Fruit fly (Drosophila melanogaster) whole organism, embryonic: ENCODE results near the gene CG17660.

Source experiments
- CG12155 ChIP-seq: fragments of 200-800 bp; sonication (Bioruptor generic); optimal IDR thresholded peaks from 3 replicates; lab custom pipeline; 2016; ENCODE audit warnings: missing biosample characterization, missing genetic modification characterization
- CG12299 ChIP-seq: fragments of 200-800 bp; sonication (Bioruptor generic); optimal IDR thresholded peaks from 2 replicates; lab custom pipeline; 2018; ENCODE audit warnings: missing biosample characterization, mild to moderate bottlenecking, missing genetic modification characterization
- CG12744 ChIP-seq: fragments of 200-800 bp; sonication (Bioruptor generic); optimal IDR thresholded peaks from 2 replicates; lab custom pipeline; 2016; ENCODE audit warnings: missing biosample characterization, missing genetic modification characterization
- CG15479 ChIP-seq: fragments of 200-800 bp; sonication (Bioruptor generic); optimal IDR thresholded peaks from 3 replicates; lab custom pipeline; 2019; ENCODE audit warnings: missing biosample characterization, mild to moderate bottlenecking, missing genetic modification characterization, moderate library complexity
- CG16863 ChIP-seq: fragments of 200-800 bp; sonication (Bioruptor generic); optimal IDR thresholded peaks from 3 replicates; lab custom pipeline; 2016; ENCODE audit warnings: missing biosample characterization, missing genetic modification characterization
- CG17328 ChIP-seq: fragments of 200-800 bp; sonication (Bioruptor generic); IDR thresholded peaks from 2 replicates; pipeline ENCODE4 v1.3.6; 2022; ENCODE audit warnings: missing biosample characterization, missing genetic modification characterization
- CG17568 ChIP-seq: fragments of 200-800 bp; sonication (Bioruptor generic); optimal IDR thresholded peaks from 2 replicates; lab custom pipeline; 2018; ENCODE audit warnings: missing biosample characterization, mild to moderate bottlenecking, missing genetic modification characterization, moderate library complexity
- CG2116 ChIP-seq: fragments of 200-800 bp; sonication (Bioruptor generic); optimal IDR thresholded peaks from 3 replicates; lab custom pipeline; 2018; ENCODE audit warnings: missing biosample characterization, mild to moderate bottlenecking, missing genetic modification characterization
- CG2129 ChIP-seq: fragments of 200-800 bp; sonication (Bioruptor generic); IDR thresholded peaks from 2 replicates; pipeline ENCODE4 v1.3.6; 2022; ENCODE audit warnings: missing biosample characterization, missing genetic modification characterization; ENCODE audit not compliant: partially characterized antibody
- CG2712 ChIP-seq: fragments of 200-800 bp; optimal IDR thresholded peaks from 3 replicates; lab custom pipeline; 2019; ENCODE audit warnings: missing biosample characterization, mild to moderate bottlenecking, missing genetic modification characterization, moderate library complexity
- CG3281 ChIP-seq: fragments of 200-800 bp; sonication (Bioruptor generic); optimal IDR thresholded peaks from 3 replicates; lab custom pipeline; 2017; ENCODE audit warnings: missing biosample characterization, mild to moderate bottlenecking, missing genetic modification characterization
- CG4360 ChIP-seq: fragments of 200-800 bp; sonication (Bioruptor generic); IDR thresholded peaks from 2 replicates; pipeline ENCODE4 v1.3.6; 2022; ENCODE audit warnings: missing biosample characterization, missing genetic modification characterization
- CG7745 ChIP-seq: fragments of 200-800 bp; sonication (Bioruptor generic); optimal IDR thresholded peaks from 2 replicates; lab custom pipeline; 2018; ENCODE audit warnings: missing biosample characterization, mild to moderate bottlenecking, missing genetic modification characterization, moderate library complexity
- CG8290 ChIP-seq, 3 experiments: fragments of 200-800 bp; sonication (Bioruptor generic); optimal IDR thresholded peaks; 2 replicates each; lab custom pipeline; 2016 to 2019; ENCODE audit warnings: missing biosample characterization in 3 of 3, missing genetic modification characterization in 3 of 3, mild to moderate bottlenecking in 2 of 3, moderate library complexity in 1 of 3
- CG8359 ChIP-seq: fragments of 200-800 bp; sonication (Bioruptor generic); optimal IDR thresholded peaks from 2 replicates; lab custom pipeline; 2017; ENCODE audit warnings: missing biosample characterization, mild to moderate bottlenecking, missing genetic modification characterization, borderline replicate concordance
- CG8924 ChIP-seq: fragments of 200-800 bp; optimal IDR thresholded peaks from 3 replicates; lab custom pipeline; 2019; ENCODE audit warnings: missing biosample characterization, mild to moderate bottlenecking, missing genetic modification characterization, moderate library complexity
- CG9437 ChIP-seq: fragments of 200-800 bp; sonication (Bioruptor generic); optimal IDR thresholded peaks from 2 replicates; lab custom pipeline; 2018; ENCODE audit warnings: missing biosample characterization, mild to moderate bottlenecking, missing genetic modification characterization
- Dfd ChIP-seq, 2 experiments: fragments of >200 bp; optimal IDR thresholded peaks; 2 replicates each; lab custom pipeline; 2017; ENCODE audit warnings: missing biosample characterization in 2 of 2, missing genetic modification characterization in 2 of 2
- Dip3 ChIP-seq: fragments of 200-800 bp; sonication (Bioruptor generic); optimal IDR thresholded peaks from 3 replicates; lab custom pipeline; 2016; ENCODE audit warnings: missing biosample characterization, missing genetic modification characterization
- GATAe ChIP-seq: fragments of 200-800 bp; sonication (Bioruptor generic); conservative IDR thresholded peaks from 2 replicates; pipeline ENCODE4 v1.3.6; 2022; ENCODE audit warnings: missing biosample characterization, missing genetic modification characterization
- Hand ChIP-seq: fragments of 200-800 bp; sonication (Bioruptor generic); optimal IDR thresholded peaks from 2 replicates; lab custom pipeline; 2017; ENCODE audit warnings: mild to moderate bottlenecking, missing biosample characterization, missing genetic modification reagents, missing genetic modification characterization
- Hr39 ChIP-seq: fragments of >200 bp; optimal IDR thresholded peaks from 2 replicates; lab custom pipeline; 2017
- Kr ChIP-seq: fragments of 200-800 bp; sonication (Bioruptor generic); optimal IDR thresholded peaks from 2 replicates; lab custom pipeline; 2017; ENCODE audit warnings: missing biosample characterization, mild to moderate bottlenecking, missing genetic modification characterization
- Sox100B ChIP-seq: fragments of 200-800 bp; sonication (Bioruptor generic); optimal IDR thresholded peaks from 3 replicates; lab custom pipeline; 2018; ENCODE audit warnings: missing biosample characterization, mild to moderate bottlenecking, missing genetic modification characterization
- TFAM ChIP-seq: fragments of 200-800 bp; sonication (Bioruptor generic); optimal IDR thresholded peaks from 2 replicates; lab custom pipeline; 2017; ENCODE audit warnings: missing biosample characterization, missing genetic modification characterization, inconsistent platforms
- amos ChIP-seq: fragments of 200-800 bp; sonication (Bioruptor generic); IDR thresholded peaks from 2 replicates; pipeline ENCODE4 v1.3.6; 2022; ENCODE audit warnings: missing biosample characterization, missing genetic modification characterization; ENCODE audit not compliant: partially characterized antibody
- cg ChIP-seq: fragments of 200-800 bp; sonication (Bioruptor generic); optimal IDR thresholded peaks from 3 replicates; lab custom pipeline; 2019; ENCODE audit warnings: missing biosample characterization, mild to moderate bottlenecking, missing genetic modification characterization, moderate library complexity
- chif ChIP-seq, 2 experiments: fragments of 200-800 bp; sonication (Bioruptor generic); optimal IDR thresholded peaks; 3 replicates each; lab custom pipeline; 2016; ENCODE audit warnings: missing biosample characterization in 2 of 2, missing genetic modification characterization in 2 of 2
- chinmo ChIP-seq: fragments of 200-800 bp; sonication (Bioruptor generic); IDR thresholded peaks from 4 replicates; pipeline ENCODE4 v1.3.6; 2022; ENCODE audit warnings: missing biosample characterization, missing genetic modification characterization; ENCODE audit not compliant: partially characterized antibody
- ci ChIP-seq: fragments of 200-800 bp; sonication (Bioruptor generic); IDR thresholded peaks from 3 replicates; pipeline ENCODE4 v1.3.6; 2022; ENCODE audit warnings: missing biosample characterization, missing genetic modification characterization
- crol ChIP-seq: fragments of 200-800 bp; sonication (Bioruptor generic); IDR thresholded peaks from 2 replicates; pipeline ENCODE4 v1.3.6; 2022; ENCODE audit warnings: missing biosample characterization, missing genetic modification characterization
- dmrt99B ChIP-seq: fragments of 200-800 bp; sonication (Bioruptor generic); optimal IDR thresholded peaks from 2 replicates; lab custom pipeline; 2018; ENCODE audit warnings: missing biosample characterization, mild to moderate bottlenecking, missing genetic modification characterization, moderate library complexity
- exex ChIP-seq: fragments of 200-800 bp; sonication (Bioruptor generic); optimal IDR thresholded peaks from 4 replicates; lab custom pipeline; 2018; ENCODE audit warnings: missing biosample characterization, mild to moderate bottlenecking, missing genetic modification characterization, moderate library complexity
- eyg ChIP-seq: fragments of 200-800 bp; sonication (Bioruptor generic); optimal IDR thresholded peaks from 3 replicates; lab custom pipeline; 2016; ENCODE audit warnings: missing biosample characterization, missing genetic modification characterization
- fru ChIP-seq: fragments of >200 bp; optimal IDR thresholded peaks from 2 replicates; lab custom pipeline; 2017
- gce ChIP-seq: fragments of 200-800 bp; sonication (Bioruptor generic); IDR thresholded peaks from 3 replicates; pipeline ENCODE4 v1.3.6; 2022; ENCODE audit warnings: missing biosample characterization, missing genetic modification characterization
- her ChIP-seq: fragments of 200-800 bp; sonication (Bioruptor generic); optimal IDR thresholded peaks from 2 replicates; lab custom pipeline; 2016; ENCODE audit warnings: missing biosample characterization, missing genetic modification characterization
- ind ChIP-seq: fragments of 200-800 bp; sonication (Bioruptor generic); optimal IDR thresholded peaks from 3 replicates; lab custom pipeline; 2016; ENCODE audit warnings: missing biosample characterization, missing genetic modification characterization
- ken ChIP-seq: fragments of 200-800 bp; sonication (Bioruptor generic); IDR thresholded peaks from 3 replicates; pipeline ENCODE4 v1.3.6; 2022; ENCODE audit warnings: missing biosample characterization, missing genetic modification characterization
- lov ChIP-seq, 2 experiments: fragments of 200-800 bp in 1 of 2; fragments of >200 bp in 1 of 2; sonication (Bioruptor generic) in 1 of 2; IDR thresholded peaks in 1 of 2; optimal IDR thresholded peaks in 1 of 2; 2 replicates in 1 of 2; 3 replicates in 1 of 2; pipeline versions ENCODE4 v1.3.6 to Lab custom; 2017 to 2022; ENCODE audit warnings: missing biosample characterization in 1 of 2, missing genetic modification characterization in 1 of 2
- maf-S ChIP-seq: fragments of 200-800 bp; sonication (Bioruptor generic); optimal IDR thresholded peaks from 2 replicates; lab custom pipeline; 2016; ENCODE audit warnings: missing biosample characterization, missing genetic modification characterization
- mam ChIP-seq: fragments of 200-800 bp; sonication (Bioruptor generic); optimal IDR thresholded peaks from 3 replicates; lab custom pipeline; 2016; ENCODE audit warnings: missing biosample characterization, missing genetic modification characterization
- pfk ChIP-seq: fragments of 200-800 bp; sonication (Bioruptor generic); optimal IDR thresholded peaks from 2 replicates; lab custom pipeline; 2018; ENCODE audit warnings: missing biosample characterization, mild to moderate bottlenecking, missing genetic modification characterization, moderate library complexity
- pnt ChIP-seq: fragments of 200-800 bp; sonication (Bioruptor generic); optimal IDR thresholded peaks from 3 replicates; lab custom pipeline; 2016; ENCODE audit warnings: missing biosample characterization, missing genetic modification characterization
- salm ChIP-seq: fragments of 200-800 bp; sonication (Bioruptor generic); optimal IDR thresholded peaks from 2 replicates; lab custom pipeline; 2018; ENCODE audit warnings: missing biosample characterization, mild to moderate bottlenecking, missing genetic modification characterization
- sens-2 ChIP-seq: fragments of 200-800 bp; sonication (Bioruptor generic); IDR thresholded peaks from 2 replicates; pipeline ENCODE4 v1.3.6; 2022; ENCODE audit warnings: missing biosample characterization, missing genetic modification characterization
- sna ChIP-seq: fragments of 200-800 bp; sonication (Bioruptor generic); IDR thresholded peaks from 2 replicates; pipeline ENCODE4 v1.3.6; 2022; ENCODE audit warnings: missing biosample characterization, missing genetic modification characterization; ENCODE audit not compliant: partially characterized antibody
- sug ChIP-seq: fragments of 200-800 bp; optimal IDR thresholded peaks from 2 replicates; lab custom pipeline; 2019; ENCODE audit warnings: missing biosample characterization, mild to moderate bottlenecking, missing genetic modification characterization, moderate library complexity
- tup ChIP-seq: fragments of 200-800 bp; sonication (Bioruptor generic); optimal IDR thresholded peaks from 2 replicates; lab custom pipeline; 2016; ENCODE audit warnings: missing biosample characterization, mild to moderate bottlenecking, missing genetic modification characterization, moderate library complexity
- vnd ChIP-seq: fragments of 200-800 bp; sonication (Bioruptor generic); IDR thresholded peaks from 3 replicates; pipeline ENCODE4 v1.3.6; 2022; ENCODE audit warnings: missing biosample characterization, missing genetic modification characterization; ENCODE audit not compliant: partially characterized antibody

The CG17660 gene

dm6 chr2L:1729607-1730011 lies 19.4 kb upstream of the CG17660 start, which contains the start of the genes Eno and CG31937 (continued):
- TF ChIP-seq amos (GFP tag; lab: Robert Waterston, UW) (no peak), Sox100B (GFP tag; lab: Kevin White, UChicago) (no peak), CG4360 (GFP tag; lab: Robert Waterston, UW) (no peak), tup (GFP tag; lab: Kevin White, UChicago) (no peak), TFAM (GFP tag; lab: Kevin White, UChicago) (no peak), dmrt99B (tag; lab: Kevin White, UChicago) (peak; percentile 40), chinmo (GFP tag; lab: Robert Waterston, UW) (no peak), crol (no peak), ci (GFP tag; lab: Robert Waterston, UW) (peak; percentile 63; the same call in 2 of the 3 replicates), CG3281 (GFP tag; lab: Kevin White, UChicago) (peak; percentile 62), CG2129 (GFP tag; lab: Robert Waterston, UW) (no peak), CG2712 (tag; lab: Kevin White, UChicago) (peak; percentile 37), CG9437 (GFP tag; lab: Kevin White, UChicago) (peak; percentile 98), Kr (GFP tag; lab: Kevin White, UChicago) (no peak), cg (GFP tag; lab: Kevin White, UChicago) (no peak), gce (no peak), CG17328 (GFP tag; lab: Robert Waterston, UW) (peak; percentile 48), CG2116 (GFP tag; lab: Kevin White, UChicago) (peak; percentile 30), sna (GFP tag; lab: Robert Waterston, UW) (no peak), vnd (GFP tag; lab: Robert Waterston, UW) (no peak), exex (peak; percentile 21), pnt (no peak), sug (peak; percentile 68), CG7745 (tag; lab: Kevin White, UChicago) (no peak), CG15479 (GFP tag; lab: Kevin White, UChicago) (no peak), CG8924 (tag; lab: Kevin White, UChicago) (peak; percentile 44), sens-2 (GFP tag; lab: Robert Waterston, UW) (peak; percentile 39; the same call in 1 of the 2 replicates), Hr39 (lab: Kevin White, UChicago) (no peak), her (GFP tag; lab: Kevin White, UChicago) (no peak), CG17568 (GFP tag; lab: Kevin White, UChicago) (no peak), maf-S (GFP tag; lab: Kevin White, UChicago) (peak; percentile 5), CG16863 (no peak), pfk (GFP tag; lab: Kevin White, UChicago) (no peak), Dfd (GFP tag; optimal IDR thresholded peaks at IDR 0.05; lab: Kevin White, UChicago) (no peak), CG8359 (no peak), ind (GFP tag; lab: Kevin White, UChicago) (peak; percentile 54), ken (GFP tag; lab: Robert Waterston, UW) (0 out of 3 replicates have a peak, but pooled peaks have one; percentile 9), CG12744 (GFP tag; lab: Kevin White, UChicago) (peak; percentile 17), CG8290 (GFP tag; optimal IDR thresholded peaks at IDR 0.05; lab: Kevin White, UChicago) (no peak), CG8290 (tag; optimal IDR thresholded peaks at IDR 0.05; lab: Kevin White, UChicago) (peak in 1 of 2 experiments; percentile 59), GATAe (GFP tag; lab: Robert Waterston, UW) (no peak), mam (GFP tag; lab: Kevin White, UChicago) (peak; percentile 59), CG12299 (tag; lab: Kevin White, UChicago) (no peak), salm (no peak), eyg (GFP tag; lab: Kevin White, UChicago) (peak; percentile 11), Hand (GFP tag; lab: Kevin White, UChicago) (no peak), Dip3 (GFP tag; lab: Kevin White, UChicago) (peak; percentile 55), fru (lab: Kevin White, UChicago) (no peak), chif (GFP tag; optimal IDR thresholded peaks at IDR 0.05; lab: Kevin White, UChicago) (peak; percentile 33 to 45), CG12155 (peak; percentile 32), lov (optimal IDR thresholded peaks at IDR 0.05; lab: Kevin White, UChicago) (no peak), lov (GFP tag; IDR thresholded peaks at IDR 0.05; lab: Robert Waterston, UW) (no peak)
